Worm (Caenorhabditis elegans) whole organism, L3 larva: ENCODE measurements around the gene T04F8.3.

ENCODE experiments used
- ZK546.5 ChIP-seq: sonication (generic microtip); optimal IDR thresholded peaks from 2 replicates; lab custom pipeline; 2017; ENCODE audit warnings: missing biosample characterization, missing genetic modification characterization
- ceh-28 ChIP-seq: fragments of 150-350 bp; optimal IDR thresholded peaks from 2 replicates; lab custom pipeline; 2014; ENCODE audit warnings: missing biosample characterization, missing genetic modification reagents, missing genetic modification characterization
- ceh-9 ChIP-seq: sonication (generic microtip); optimal IDR thresholded peaks from 2 replicates; lab custom pipeline; 2018; ENCODE audit warnings: missing biosample characterization, missing genetic modification characterization
- daf-12 ChIP-seq: fragments of 150-350 bp; optimal IDR thresholded peaks from 2 replicates; lab custom pipeline; 2014; ENCODE audit warnings: missing biosample characterization, missing genetic modification reagents, missing genetic modification characterization
- egl-5 ChIP-seq: fragments of 150-350 bp; optimal IDR thresholded peaks from 2 replicates; lab custom pipeline; 2017; ENCODE audit warnings: missing biosample characterization, missing genetic modification reagents, missing genetic modification characterization, inconsistent platforms
- elt-1 ChIP-seq: fragments of 150-350 bp; optimal IDR thresholded peaks from 2 replicates; lab custom pipeline; 2014; ENCODE audit warnings: missing biosample characterization, missing genetic modification characterization
- eor-1 ChIP-seq, 2 experiments: fragments of 150-350 bp; optimal IDR thresholded peaks; 2 replicates each; lab custom pipeline; 2014 to 2018; ENCODE audit warnings: missing biosample characterization in 2 of 2, missing genetic modification characterization in 2 of 2
- fkh-10 ChIP-seq: sonication (generic microtip); optimal IDR thresholded peaks from 2 replicates; lab custom pipeline; 2017; ENCODE audit warnings: missing biosample characterization, missing genetic modification reagents, missing genetic modification characterization
- fkh-2 ChIP-seq: fragments of 150-350 bp; optimal IDR thresholded peaks from 2 replicates; lab custom pipeline; 2014; ENCODE audit warnings: missing biosample characterization, missing genetic modification reagents, missing genetic modification characterization
- fos-1 ChIP-seq: fragments of 150-350 bp; optimal IDR thresholded peaks from 2 replicates; lab custom pipeline; 2014; ENCODE audit warnings: missing biosample characterization, missing genetic modification characterization
- hmg-11 ChIP-seq: sonication (generic microtip); optimal IDR thresholded peaks from 2 replicates; lab custom pipeline; 2016; ENCODE audit warnings: missing genetic modification characterization, missing compliant biosample characterization
- lin-15B ChIP-seq: fragments of 150-350 bp; optimal IDR thresholded peaks from 2 replicates; lab custom pipeline; 2014; ENCODE audit warnings: missing biosample characterization, missing genetic modification characterization
- lin-39 ChIP-seq: fragments of 150-350 bp; optimal IDR thresholded peaks from 2 replicates; lab custom pipeline; 2018; ENCODE audit warnings: missing biosample characterization, missing genetic modification reagents, missing genetic modification characterization
- mdl-1 ChIP-seq: fragments of 150-350 bp; optimal IDR thresholded peaks from 2 replicates; lab custom pipeline; 2014; ENCODE audit warnings: missing biosample characterization, missing genetic modification characterization
- nfya-1 ChIP-seq: sonication (generic microtip); optimal IDR thresholded peaks from 2 replicates; lab custom pipeline; 2017; ENCODE audit warnings: missing genetic modification characterization, mild to moderate bottlenecking, missing compliant biosample characterization, antibody characterized with exemption, moderate library complexity; ENCODE audit not compliant: insufficient read depth
- nhr-11 ChIP-seq: fragments of 150-350 bp; optimal IDR thresholded peaks from 2 replicates; lab custom pipeline; 2014; ENCODE audit warnings: missing biosample characterization, missing genetic modification characterization
- nhr-12 ChIP-seq: fragments of 150-350 bp; optimal IDR thresholded peaks from 2 replicates; lab custom pipeline; 2014; ENCODE audit warnings: missing biosample characterization, missing genetic modification characterization
- nhr-25 ChIP-seq: sonication (generic microtip); optimal IDR thresholded peaks from 2 replicates; lab custom pipeline; 2017; ENCODE audit warnings: missing biosample characterization, missing genetic modification characterization
- pha-4 ChIP-seq: fragments of 150-350 bp; optimal IDR thresholded peaks from 2 replicates; lab custom pipeline; 2014; ENCODE audit warnings: missing biosample characterization, missing genetic modification reagents, missing genetic modification characterization
- pqm-1 ChIP-seq: fragments of 150-350 bp; optimal IDR thresholded peaks from 2 replicates; lab custom pipeline; 2017; ENCODE audit warnings: missing biosample characterization, missing genetic modification characterization, inconsistent platforms
- skn-1 ChIP-seq: fragments of 150-350 bp; optimal IDR thresholded peaks from 2 replicates; lab custom pipeline; 2014; ENCODE audit warnings: missing biosample characterization, missing genetic modification characterization
- unc-39 ChIP-seq: sonication (generic microtip); optimal IDR thresholded peaks from 4 replicates; lab custom pipeline; 2017; ENCODE audit warnings: missing biosample characterization, missing genetic modification characterization
- unc-62 ChIP-seq: fragments of 150-350 bp; sonication (generic microtip); optimal IDR thresholded peaks from 4 replicates; lab custom pipeline; 2014; ENCODE audit warnings: missing biosample characterization, missing genetic modification reagents, missing genetic modification characterization

Gene T04F8.3

ce11 chrX:11662069-11662468 is 3.6 kb downstream of the T04F8.3 start:
- TF ChIP-seq pha-4 (tag; lab: Kevin White, UChicago) = peak; percentile 45
- no peak for TF ChIP-seq lin-39 (tag; lab: Kevin White, UChicago)
- no peak for TF ChIP-seq nhr-12 (tag; lab: Kevin White, UChicago)

- TF ChIP-seq unc-39 (no peak), fos-1 (tag; lab: Kevin White, UChicago) (no peak), ceh-9 (tag; lab: Kevin White, UChicago) (no peak), pha-4 (tag; lab: Kevin White, UChicago) (peak; percentile 4), nhr-25 (tag; lab: Kevin White, UChicago) (no peak), nhr-11 (tag; lab: Kevin White, UChicago) (no peak), nhr-12 (tag; lab: Kevin White, UChicago) (no peak), daf-12 (tag; lab: Kevin White, UChicago) (no peak), hmg-11 (tag; lab: Kevin White, UChicago) (peak; percentile 16), ceh-28 (tag; lab: Kevin White, UChicago) (peak; percentile 7)
Observed at ce11 chrX:11662557-11662956, 4.1 kb downstream of the T04F8.3 start.

- no peak for TF ChIP-seq lin-15B (tag; lab: Kevin White, UChicago)
- peak; percentile 64 for TF ChIP-seq pha-4 (tag; lab: Kevin White, UChicago)
Observed at ce11 chrX:11664184-11664583, 5.8 kb downstream of the T04F8.3 start.

- TF ChIP-seq nhr-25 (tag; lab: Kevin White, UChicago) (peak; percentile 80), skn-1 (no peak), elt-1 (tag; lab: Kevin White, UChicago) (peak; percentile 16)
- TF ChIP-seq, all 47 proteins: peak for 2
Observed at ce11 chrX:11665522-11666017, 7.1 kb downstream of the T04F8.3 start.

- peak; percentile 2 for TF ChIP-seq unc-62
- TF ChIP-seq lin-39 (tag; lab: Kevin White, UChicago) = peak; percentile 60
- peak; percentile 29 for TF ChIP-seq egl-5 (tag; lab: Kevin White, UChicago)
- peak; percentile 77 for TF ChIP-seq nfya-1 (tag; lab: Kevin White, UChicago)
- TF ChIP-seq pha-4 (tag; lab: Kevin White, UChicago) = peak; percentile 38
- no peak for TF ChIP-seq eor-1 (tag; optimal IDR thresholded peaks at IDR 0.05; lab: Kevin White, UChicago)
- peak; percentile 48 for TF ChIP-seq hmg-11 (tag; lab: Kevin White, UChicago)
- no peak for TF ChIP-seq mdl-1 (tag; lab: Kevin White, UChicago)
- peak; percentile 8 for TF ChIP-seq pqm-1 (tag; lab: Kevin White, UChicago)
Observed at ce11 chrX:11666545-11667177, 8.2 kb downstream of the T04F8.3 start, which contains the start of gene noca-2. Gene noca-2 (plus strand): TSS chrX:11667127.

- TF ChIP-seq fkh-10 (GFP tag; lab: Kevin White, UChicago) = no peak
Observed at ce11 chrX:11673063-11673759, 14.8 kb downstream of the T04F8.3 start.

ce11 chrX:11675573-11675972 is 17.1 kb downstream of the T04F8.3 start:
- TF ChIP-seq ceh-28 (tag; lab: Kevin White, UChicago) (no peak), ZK546.5 (tag; lab: Kevin White, UChicago) (no peak), fkh-2 (tag; lab: Kevin White, UChicago) (no peak)
- TF ChIP-seq, all 47 proteins: peak for 0
